Fruit fly (Drosophila melanogaster): Measurements from ENCODE around the gene Pfdn5.

DNA sequence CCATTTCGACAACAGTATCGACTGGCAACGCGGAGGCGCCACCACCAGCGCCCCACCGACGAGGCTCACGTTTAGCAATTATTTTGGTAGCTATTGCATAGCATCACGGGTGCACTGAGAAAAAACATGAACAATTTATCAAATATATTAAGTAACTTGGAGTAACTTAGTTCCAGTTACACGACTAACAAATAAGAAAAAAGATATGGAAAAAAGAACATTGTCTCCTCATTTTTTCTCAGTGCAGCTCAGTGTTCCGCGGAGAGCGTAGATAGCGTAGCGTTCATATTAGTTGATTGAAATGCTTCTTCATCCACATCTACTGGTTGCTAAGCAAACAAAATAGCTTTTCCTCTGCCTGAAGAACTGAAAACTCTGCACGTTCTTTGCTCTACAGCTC lies 28.5 kb downstream of the Pfdn5 start:
- TF ChIP-seq psq (GFP tag; optimal IDR thresholded peaks at IDR 0.05) = no peak
- TF ChIP-seq dl (GFP tag; optimal IDR thresholded peaks at IDR 0.05; ENCODE audit: insufficient read depth in 1 of 2, partially characterized antibody in 2 of 2) = no peak
- no peak for TF ChIP-seq sage (GFP tag; optimal IDR thresholded peaks at IDR 0.05)
